Fruit fly (Drosophila melanogaster): Measurements from ENCODE around the gene nebu.

Gene nebu

dm6 chr3L:12814806-12815205 is 28.1 kb downstream of the nebu start (continued):
- TF ChIP-seq CG7372 (GFP tag; IDR thresholded peaks at IDR 0.05) (no peak), CG17328 (GFP tag; IDR thresholded peaks at IDR 0.05) (no peak), CG9876 (GFP tag; optimal IDR thresholded peaks at IDR 0.05) (no peak), NFAT (GFP tag; IDR thresholded peaks at IDR 0.05) (no peak), fd102C (GFP tag; optimal IDR thresholded peaks at IDR 0.05) (no peak), MBD-R2 (GFP tag; IDR thresholded peaks at IDR 0.05) (no peak), CG15601 (tag; optimal IDR thresholded peaks at IDR 0.05) (no peak), dan (GFP tag; IDR thresholded peaks at IDR 0.05) (no peak), wek (GFP tag; optimal IDR thresholded peaks at IDR 0.05) (no peak), ara (GFP tag; IDR thresholded peaks at IDR 0.05) (0 out of 2 replicates have a peak, but pooled peaks have one; percentile 13), tll (GFP tag; optimal IDR thresholded peaks at IDR 0.05) (no peak), CG16815 (GFP tag; optimal IDR thresholded peaks at IDR 0.05) (no peak), Side (GFP tag; optimal IDR thresholded peaks at IDR 0.05) (no peak), Neu2 (GFP tag; optimal IDR thresholded peaks at IDR 0.05; ENCODE audit: borderline replicate concordance) (no peak), CG7745 (tag; optimal IDR thresholded peaks at IDR 0.05) (no peak), sr (GFP tag; IDR thresholded peaks at IDR 0.05) (no peak), CG6654 (GFP tag; optimal IDR thresholded peaks at IDR 0.05) (no peak), CG6175 (GFP tag; IDR thresholded peaks at IDR 0.05) (no peak), CG1024 (GFP tag; IDR thresholded peaks at IDR 0.05) (no peak), sim (GFP tag; IDR thresholded peaks at IDR 0.05) (no peak), CG10431 (GFP tag; optimal IDR thresholded peaks at IDR 0.05) (no peak), mirr (GFP tag; optimal IDR thresholded peaks at IDR 0.05) (no peak), gsb-n (tag; optimal IDR thresholded peaks at IDR 0.05) (no peak), zen (tag; optimal IDR thresholded peaks at IDR 0.05) (no peak), CG17568 (GFP tag; optimal IDR thresholded peaks at IDR 0.05) (no peak), Med (GFP tag) (no peak), Kr (GFP tag; optimal IDR thresholded peaks at IDR 0.05) (no peak), CG31224 (GFP tag; IDR thresholded peaks at IDR 0.05) (no peak), CG12236 (GFP tag; optimal IDR thresholded peaks at IDR 0.05) (no peak), CG3281 (GFP tag; optimal IDR thresholded peaks at IDR 0.05) (no peak), Ravus (GFP tag; IDR thresholded peaks at IDR 0.05) (no peak), CG18619 (GFP tag; optimal IDR thresholded peaks at IDR 0.05) (no peak), caup (GFP tag; optimal IDR thresholded peaks at IDR 0.05; ENCODE audit: severe bottlenecking) (no peak), lilli (GFP tag; optimal IDR thresholded peaks at IDR 0.05) (no peak), Aef1 (GFP tag; IDR thresholded peaks at IDR 0.05) (no peak), br (optimal IDR thresholded peaks at IDR 0.05) (no peak), Hr51 (GFP tag; optimal IDR thresholded peaks at IDR 0.05) (no peak), ken (GFP tag; IDR thresholded peaks at IDR 0.05) (no peak), mam (GFP tag; optimal IDR thresholded peaks at IDR 0.05) (no peak), bsh (GFP tag; optimal IDR thresholded peaks at IDR 0.05) (no peak), CG8478 (optimal IDR thresholded peaks at IDR 0.05) (no peak), grau (tag; optimal IDR thresholded peaks at IDR 0.05) (no peak), YL-1 (GFP tag; optimal IDR thresholded peaks at IDR 0.05) (no peak), Bteb2 (GFP tag; optimal IDR thresholded peaks at IDR 0.05) (no peak), Hand (GFP tag; optimal IDR thresholded peaks at IDR 0.05) (no peak), aop (GFP tag; IDR thresholded peaks at IDR 0.05) (no peak), Mad (GFP tag; optimal IDR thresholded peaks at IDR 0.05) (no peak), CG11085 (GFP tag; IDR thresholded peaks at IDR 0.05) (no peak), CG14441 (GFP tag; IDR thresholded peaks at IDR 0.05) (no peak), Meics (GFP tag; optimal IDR thresholded peaks at IDR 0.05) (no peak), Jarid2 (GFP tag; optimal IDR thresholded peaks at IDR 0.05) (no peak), pzg (GFP tag; optimal IDR thresholded peaks at IDR 0.05) (no peak)
